Worm (Caenorhabditis elegans) whole organism, L1 larva: ENCODE measurements around the gene T21D12.12.

Experiments
- ceh-82 ChIP-seq, 3 experiments: fragments of 150-350 bp in 1 of 3; sonication (generic microtip) in 2 of 3; optimal IDR thresholded peaks; 2 replicates each; lab custom pipeline; 2014 to 2017; ENCODE audit warnings: missing biosample characterization in 3 of 3, missing genetic modification characterization in 3 of 3
- fkh-10 ChIP-seq: sonication (generic microtip); optimal IDR thresholded peaks from 2 replicates; lab custom pipeline; 2017; ENCODE audit warnings: missing biosample characterization, missing genetic modification reagents, missing genetic modification characterization
- lin-35 ChIP-seq, 2 experiments: fragments of 150-350 bp; optimal IDR thresholded peaks; 2 replicates each; lab custom pipeline; 2014; ENCODE audit warnings: missing biosample characterization in 2 of 2, missing genetic modification characterization in 2 of 2, missing genetic modification reagents in 2 of 2
- nhr-77 ChIP-seq: fragments of 150-350 bp; optimal IDR thresholded peaks from 2 replicates; lab custom pipeline; 2014; ENCODE audit warnings: missing biosample characterization, missing genetic modification characterization
- skn-1 ChIP-seq: fragments of 150-350 bp; optimal IDR thresholded peaks from 2 replicates; lab custom pipeline; 2014; ENCODE audit warnings: missing biosample characterization, missing genetic modification characterization
- sptf-1 ChIP-seq: fragments of 150-350 bp; optimal IDR thresholded peaks from 2 replicates; lab custom pipeline; 2014; ENCODE audit warnings: missing biosample characterization, missing genetic modification characterization
- tlp-1 ChIP-seq: fragments of 150-350 bp; optimal IDR thresholded peaks from 2 replicates; lab custom pipeline; 2014; ENCODE audit warnings: missing biosample characterization, missing genetic modification characterization
- ztf-4 ChIP-seq: fragments of 150-350 bp; optimal IDR thresholded peaks from 2 replicates; lab custom pipeline; 2014; ENCODE audit warnings: missing biosample characterization, missing genetic modification characterization

DNA sequence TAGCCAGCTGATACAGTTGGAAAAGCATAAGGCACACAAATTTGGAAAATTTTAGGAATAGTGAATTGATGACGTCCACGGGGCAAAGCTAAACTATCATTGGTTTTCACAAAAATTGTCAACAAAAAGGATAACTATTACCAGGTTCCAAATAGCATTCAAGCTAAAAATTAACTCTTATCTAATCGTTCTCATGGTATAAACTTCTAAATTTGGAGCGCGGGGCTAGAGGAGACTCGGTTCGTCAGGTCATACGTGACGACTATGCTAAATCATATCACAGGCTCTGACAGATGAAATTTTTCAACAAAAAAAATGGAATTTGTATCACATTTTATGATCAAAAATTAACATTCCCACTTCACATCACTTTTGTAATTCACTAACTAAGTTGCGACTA is 32.9 kb downstream of the T21D12.12 start:
- TF ChIP-seq nhr-77 (tag; lab: Kevin White, UChicago) (no peak), fkh-10 (no peak), ztf-4 (no peak), ceh-82 (tag; optimal IDR thresholded peaks at IDR 0.05; lab: Kevin White, UChicago) (no peak), tlp-1 (tag; lab: Kevin White, UChicago) (no peak), lin-35 (GFP tag; optimal IDR thresholded peaks at IDR 0.05; lab: Kevin White, UChicago) (no peak), skn-1 (no peak), sptf-1 (tag; lab: Kevin White, UChicago) (no peak)
